Worm (Caenorhabditis elegans): ENCODE measurements around the gene dpff-1.

dpff-1 gene

ce11 chrIII:5917365-5917958 is 11.3 kb upstream of the dpff-1 start:
- TF ChIP-seq W03F9.2 (tag; optimal IDR thresholded peaks at IDR 0.05) (peak; percentile 9), dao-5 (tag; optimal IDR thresholded peaks at IDR 0.05) (no peak)

- TF ChIP-seq dao-5 (tag; optimal IDR thresholded peaks at IDR 0.05): no peak
- TF ChIP-seq him-1 (tag; optimal IDR thresholded peaks at IDR 0.05): no peak
- TF ChIP-seq W03F9.2 (tag; optimal IDR thresholded peaks at IDR 0.05): no peak
These were observed 9.8 kb upstream of the dpff-1 start for ce11 chrIII:5915926-5916325.

ce11 chrIII:5914717-5915116 is 8.6 kb upstream of the dpff-1 start:
- TF ChIP-seq dao-5 (tag; optimal IDR thresholded peaks at IDR 0.05) (no peak), W03F9.2 (tag; optimal IDR thresholded peaks at IDR 0.05) (no peak), him-1 (tag; optimal IDR thresholded peaks at IDR 0.05) (no peak)

DNA sequence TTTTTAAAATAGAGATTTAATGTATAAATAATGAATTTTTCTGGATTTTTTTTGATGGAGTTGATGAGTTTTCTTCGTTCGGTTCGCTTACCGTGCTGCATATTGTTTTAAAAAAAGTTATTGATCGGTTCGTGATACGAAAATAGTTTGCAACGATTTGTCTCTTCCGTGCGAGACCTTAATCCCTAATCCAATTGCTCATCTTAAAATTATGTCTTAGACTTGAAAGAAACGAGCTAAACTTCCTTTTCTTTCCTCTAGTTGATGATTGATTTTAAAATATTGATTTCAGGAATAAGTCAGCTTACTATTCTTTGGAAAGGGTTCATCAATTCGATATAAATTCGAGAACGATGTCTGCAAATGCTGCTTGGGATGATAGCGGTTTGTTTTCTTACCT is 2.3 kb upstream of the dpff-1 start, which contains the start of gene C28H8.3:
Gene C28H8.3, plus strand, starts transcription at position 293 of the 400 bp plus-strand sequence.
- TF ChIP-seq dao-5 (tag; optimal IDR thresholded peaks at IDR 0.05) (no peak), him-1 (tag; optimal IDR thresholded peaks at IDR 0.05) (no peak), W03F9.2 (tag; optimal IDR thresholded peaks at IDR 0.05) (no peak)

DNA sequence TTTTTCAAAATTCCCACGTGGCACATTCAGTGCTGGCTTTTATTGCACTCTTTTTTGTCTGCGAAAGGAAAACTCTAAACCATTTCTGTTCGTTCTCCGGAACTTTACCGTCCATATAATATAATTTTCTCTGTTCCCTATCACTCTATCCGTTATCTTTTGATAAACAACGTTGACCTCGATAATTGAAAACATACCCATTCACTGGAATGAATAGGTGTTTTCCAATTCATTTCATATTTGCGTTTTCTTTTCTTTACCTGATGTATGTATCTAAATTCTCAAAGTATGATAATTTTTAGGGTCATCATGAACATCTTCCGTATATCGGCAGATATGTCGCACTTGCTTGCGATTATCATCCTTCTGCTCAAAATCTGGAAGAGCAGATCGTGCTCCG is 603 bp upstream of the dpff-1 start, which contains the start of gene erd-2.2:
Gene erd-2.2, plus strand, starts transcription at position 301 of the 400 bp plus-strand sequence.
- TF ChIP-seq dao-5 (tag; optimal IDR thresholded peaks at IDR 0.05) (no peak), W03F9.2 (tag; optimal IDR thresholded peaks at IDR 0.05) (no peak), him-1 (tag; optimal IDR thresholded peaks at IDR 0.05) (no peak)

DNA sequence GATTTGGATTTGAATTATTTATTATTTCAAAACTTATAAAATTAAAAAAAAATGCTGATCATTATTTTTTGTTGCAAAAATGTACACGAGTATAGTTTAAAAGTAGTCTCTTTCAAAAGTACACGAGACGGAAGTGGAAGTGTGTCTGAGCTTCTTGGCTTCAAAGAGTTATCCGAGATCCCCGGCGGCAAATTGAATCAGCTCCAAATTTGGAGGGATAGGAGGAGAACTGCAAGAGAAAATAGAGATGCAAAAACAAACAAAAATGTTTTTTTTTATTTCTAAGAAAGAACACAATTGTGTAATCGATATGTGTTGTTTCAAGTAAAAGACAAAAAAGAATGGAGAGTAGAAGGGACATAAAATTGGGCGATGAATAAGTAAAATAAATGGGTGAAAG is 3.6 kb downstream of the dpff-1 start:
- TF ChIP-seq W03F9.2 (tag; optimal IDR thresholded peaks at IDR 0.05) (no peak), him-1 (tag; optimal IDR thresholded peaks at IDR 0.05) (no peak), dao-5 (tag; optimal IDR thresholded peaks at IDR 0.05) (no peak)

ce11 chrIII:5900709-5901108 is 5.4 kb downstream of the dpff-1 start:
- TF ChIP-seq W03F9.2 (tag; optimal IDR thresholded peaks at IDR 0.05) (no peak), dao-5 (tag; optimal IDR thresholded peaks at IDR 0.05) (no peak), him-1 (tag; optimal IDR thresholded peaks at IDR 0.05) (no peak)

- no peak for TF ChIP-seq W03F9.2 (tag; optimal IDR thresholded peaks at IDR 0.05)
- no peak for TF ChIP-seq dao-5 (tag; optimal IDR thresholded peaks at IDR 0.05)
- no peak for TF ChIP-seq him-1 (tag; optimal IDR thresholded peaks at IDR 0.05)
These were observed 7.5 kb downstream of the dpff-1 start for ce11 chrIII:5898631-5899030.

DNA sequence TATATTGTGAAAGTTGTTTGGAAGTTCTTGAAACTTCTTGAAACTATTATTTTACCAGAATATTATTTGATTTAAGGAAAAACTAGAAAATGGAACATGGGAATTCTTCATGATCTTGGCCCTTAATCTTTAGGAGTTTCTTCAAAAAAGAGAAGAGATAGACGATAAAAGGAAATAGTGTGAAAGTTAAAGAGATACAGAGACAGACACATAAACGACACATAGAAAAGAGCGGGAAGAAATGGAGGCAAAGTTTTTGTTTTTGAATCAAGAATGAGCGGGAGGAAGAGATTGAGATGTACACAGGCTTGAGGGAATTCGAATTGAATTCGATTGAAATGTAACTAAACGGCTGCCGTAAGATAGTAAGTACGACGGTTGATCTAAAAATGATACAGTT is 8.7 kb downstream of the dpff-1 start:
- TF ChIP-seq W03F9.2 (tag; optimal IDR thresholded peaks at IDR 0.05) (no peak), him-1 (tag; optimal IDR thresholded peaks at IDR 0.05) (no peak), dao-5 (tag; optimal IDR thresholded peaks at IDR 0.05) (no peak)

- TF ChIP-seq him-1 (tag; optimal IDR thresholded peaks at IDR 0.05): no peak
- no peak for TF ChIP-seq dao-5 (tag; optimal IDR thresholded peaks at IDR 0.05)
- no peak for TF ChIP-seq W03F9.2 (tag; optimal IDR thresholded peaks at IDR 0.05)
These were observed 10.2 kb downstream of the dpff-1 start, which contains the start of gene pxl-1 for ce11 chrIII:5895913-5896312. Gene pxl-1, minus strand, starts transcription at chrIII:5896013.

DNA sequence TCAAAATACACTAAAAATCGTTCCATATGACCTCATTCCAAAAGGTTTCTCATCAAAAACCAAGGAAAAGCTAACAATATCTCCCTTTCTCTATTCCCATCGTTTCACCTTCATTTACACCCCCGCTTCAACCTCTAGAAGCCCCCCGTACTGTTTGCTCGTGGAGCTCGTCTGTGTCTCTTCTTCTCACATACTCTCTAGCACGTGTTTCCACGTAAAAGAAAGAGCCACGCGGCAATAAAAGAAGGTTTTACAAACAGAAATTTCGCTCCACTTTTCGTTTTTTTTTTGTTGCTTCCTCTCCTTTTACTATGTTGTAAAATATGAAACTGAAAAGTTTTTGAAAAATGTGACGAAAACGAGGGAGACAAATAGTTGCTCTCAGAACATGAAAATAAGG is 13.2 kb downstream of the dpff-1 start:
- TF ChIP-seq dao-5 (tag; optimal IDR thresholded peaks at IDR 0.05): no peak
- no peak for TF ChIP-seq him-1 (tag; optimal IDR thresholded peaks at IDR 0.05)
- TF ChIP-seq W03F9.2 (tag; optimal IDR thresholded peaks at IDR 0.05): no peak

DNA sequence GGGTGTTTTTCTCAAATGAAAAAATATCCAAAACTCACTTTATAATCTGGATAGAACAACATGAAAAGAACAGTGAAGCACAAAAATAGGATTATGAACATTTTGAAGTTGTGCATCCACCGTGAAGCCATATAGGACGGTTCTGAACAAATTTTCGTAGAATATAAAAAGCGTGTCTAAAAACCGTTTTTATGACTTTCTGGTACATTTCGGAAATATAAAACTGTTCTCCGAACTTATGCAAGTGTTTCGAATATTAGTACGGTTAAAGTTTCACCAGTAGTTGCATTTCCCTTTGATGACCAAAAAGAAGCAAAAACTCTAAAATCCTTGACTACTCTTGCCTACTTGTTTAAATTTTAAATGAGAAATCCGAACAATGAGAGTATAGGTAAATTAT is 17.5 kb downstream of the dpff-1 start, which contains the start of gene C28H8.8:
Gene C28H8.8, minus strand, starts transcription at position 101 of the 400 bp plus-strand sequence.
- TF ChIP-seq W03F9.2 (tag; optimal IDR thresholded peaks at IDR 0.05): no peak
- TF ChIP-seq him-1 (tag; optimal IDR thresholded peaks at IDR 0.05): no peak
- TF ChIP-seq dao-5 (tag; optimal IDR thresholded peaks at IDR 0.05): no peak

DNA sequence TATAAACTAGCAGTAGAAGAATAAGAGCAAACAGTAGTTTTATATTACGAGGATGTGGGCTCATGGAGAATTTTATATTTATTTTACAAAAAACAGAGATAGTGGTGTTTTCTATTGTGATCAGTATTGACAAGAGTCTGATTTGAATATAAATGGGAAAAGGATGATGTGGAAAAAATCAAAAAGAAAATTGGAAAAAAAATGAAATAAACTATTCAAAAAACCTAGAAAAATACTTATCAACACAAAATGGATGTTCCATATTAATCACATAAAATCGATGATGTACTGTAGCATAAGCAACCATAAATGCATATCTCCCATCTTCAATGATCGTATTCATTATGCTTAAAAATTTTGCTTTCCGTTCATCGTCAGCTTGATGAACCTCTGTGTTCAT is 19.3 kb downstream of the dpff-1 start, which contains the start of gene C28H8.7:
Gene C28H8.7, minus strand, starts transcription at position 101 of the 400 bp plus-strand sequence.
- no peak for TF ChIP-seq dao-5 (tag; optimal IDR thresholded peaks at IDR 0.05)
- no peak for TF ChIP-seq W03F9.2 (tag; optimal IDR thresholded peaks at IDR 0.05)
- TF ChIP-seq him-1 (tag; optimal IDR thresholded peaks at IDR 0.05): no peak

DNA sequence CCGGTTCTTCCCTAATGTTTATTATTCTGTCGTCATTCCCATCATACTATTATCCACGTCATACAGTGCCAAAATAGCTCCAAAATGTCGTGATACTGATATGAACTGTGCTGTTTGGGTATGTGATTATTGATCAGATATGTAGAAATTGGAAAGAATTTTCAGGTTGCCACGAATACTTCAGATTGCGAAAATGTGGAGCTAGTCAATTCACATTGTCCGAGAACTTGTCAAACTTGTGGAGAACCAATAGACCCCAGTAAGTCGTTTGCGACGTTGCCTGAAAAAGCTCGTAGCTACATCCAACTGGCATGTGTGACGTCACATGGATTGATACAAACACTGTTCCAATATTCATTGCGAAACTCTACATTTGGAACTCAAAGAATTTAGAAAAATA is 21.7 kb downstream of the dpff-1 start:
- no peak for TF ChIP-seq W03F9.2 (tag; optimal IDR thresholded peaks at IDR 0.05)
- TF ChIP-seq dao-5 (tag; optimal IDR thresholded peaks at IDR 0.05): no peak
- no peak for TF ChIP-seq him-1 (tag; optimal IDR thresholded peaks at IDR 0.05)

- TF ChIP-seq W03F9.2 (tag; optimal IDR thresholded peaks at IDR 0.05): no peak
- TF ChIP-seq him-1 (tag; optimal IDR thresholded peaks at IDR 0.05): no peak
- TF ChIP-seq dao-5 (tag; optimal IDR thresholded peaks at IDR 0.05): no peak
These were observed 22.1 kb downstream of the dpff-1 start, which contains the start of gene C28H8.5 for ce11 chrIII:5884007-5884406. Gene C28H8.5, plus strand, starts transcription at chrIII:5884307.

Data from whole organism, L4/young adult.